Worm (Caenorhabditis elegans) whole organism, L4 larva: ENCODE measurements around the gene B0244.5.

Experiments
- ama-1 ChIP-seq: fragments of 150-350 bp; optimal IDR thresholded peaks from 2 replicates; lab custom pipeline; 2014; ENCODE audit warnings: inconsistent platforms, mixed read lengths
- ceh-20 ChIP-seq: fragments of 200-800 bp; sonication (Bioruptor generic); IDR thresholded peaks from 2 replicates; pipeline ENCODE4 v1.3.6; 2022; ENCODE audit warnings: missing genetic modification reagents, missing genetic modification characterization, missing compliant biosample characterization
- ces-1 ChIP-seq: fragments of 150-350 bp; sonication (generic microtip); optimal IDR thresholded peaks from 4 replicates; lab custom pipeline; 2014; ENCODE audit warnings: missing biosample characterization, missing genetic modification reagents, missing genetic modification characterization
- dpl-1 ChIP-seq: fragments of 150-350 bp; optimal IDR thresholded peaks from 2 replicates; lab custom pipeline; 2014; ENCODE audit warnings: missing biosample characterization, missing genetic modification reagents, missing genetic modification characterization
- egl-27 ChIP-seq: sonication (generic microtip); optimal IDR thresholded peaks from 3 replicates; lab custom pipeline; 2017; ENCODE audit warnings: missing biosample characterization, missing genetic modification reagents, missing genetic modification characterization
- lin-13 ChIP-seq: fragments of 150-350 bp; optimal IDR thresholded peaks from 2 replicates; lab custom pipeline; 2014; ENCODE audit warnings: missing biosample characterization, missing genetic modification reagents, missing genetic modification characterization
- lin-15B ChIP-seq: fragments of 150-350 bp; sonication (generic microtip); optimal IDR thresholded peaks from 3 replicates; lab custom pipeline; 2014; ENCODE audit warnings: missing biosample characterization, missing genetic modification characterization
- mdl-1 ChIP-seq, 2 experiments: fragments of 150-350 bp in 1 of 2; sonication (generic microtip) in 1 of 2; optimal IDR thresholded peaks; 2 replicates each; lab custom pipeline; 2014 to 2017; ENCODE audit warnings: missing biosample characterization in 2 of 2, missing genetic modification characterization in 2 of 2
- nhr-11 ChIP-seq: fragments of 150-350 bp; optimal IDR thresholded peaks from 2 replicates; lab custom pipeline; 2014; ENCODE audit warnings: missing biosample characterization, missing genetic modification characterization
- nhr-76 ChIP-seq: fragments of 150-350 bp; optimal IDR thresholded peaks from 2 replicates; lab custom pipeline; 2014; ENCODE audit warnings: missing biosample characterization, missing genetic modification characterization
- snpc-1.2 ChIP-seq: fragments of 200-800 bp; sonication (Bioruptor generic); IDR thresholded peaks from 2 replicates; pipeline ENCODE4 v1.3.6; 2022; ENCODE audit warnings: missing genetic modification reagents, missing genetic modification characterization, missing compliant biosample characterization
- zag-1 ChIP-seq: fragments of 150-350 bp; optimal IDR thresholded peaks from 2 replicates; lab custom pipeline; 2014; ENCODE audit warnings: missing biosample characterization, missing genetic modification characterization
- ztf-7 ChIP-seq: fragments of 150-350 bp; optimal IDR thresholded peaks from 2 replicates; lab custom pipeline; 2014; ENCODE audit warnings: missing biosample characterization, missing genetic modification characterization

ce11 chrIII:5758519-5759099 is 13.9 kb downstream of the B0244.5 start:
- no peak for TF ChIP-seq ztf-7
- no peak for TF ChIP-seq ces-1 (GFP tag; lab: Kevin White, UChicago)
- peak; percentile 70; the same call in 1 of the 2 replicates for TF ChIP-seq ceh-20 (GFP tag; lab: Robert Waterston, UW)
- TF ChIP-seq mdl-1 (tag; optimal IDR thresholded peaks at IDR 0.05; lab: Kevin White, UChicago), result no peak
- no peak for TF ChIP-seq zag-1 (tag; lab: Kevin White, UChicago)
- no peak for TF ChIP-seq snpc-1.2 (GFP tag; lab: Robert Waterston, UW)
- no peak for TF ChIP-seq lin-13 (GFP tag; lab: Kevin White, UChicago)
- TF ChIP-seq nhr-11, result peak; percentile 58
- TF ChIP-seq egl-27 (tag; lab: Kevin White, UChicago), result no peak
- TF ChIP-seq ama-1 (lab: Kevin White, UChicago), result no peak
- TF ChIP-seq dpl-1 (GFP tag; lab: Kevin White, UChicago), result peak; percentile 21
- no peak for TF ChIP-seq nhr-76 (tag; lab: Kevin White, UChicago)
- no peak for TF ChIP-seq lin-15B (tag; lab: Kevin White, UChicago)
